Fruit fly (Drosophila melanogaster) whole organism, embryonic: ENCODE results near the gene CG13996.
A peak's percentile ranks its signal among the peaks of the same experiment; 100 is the strongest.

ENCODE experiments used
- Ada2b ChIP-seq: fragments of 200-800 bp; sonication (Bioruptor generic); IDR thresholded peaks from 2 replicates; pipeline ENCODE4 v1.3.6; 2022; ENCODE audit warnings: missing biosample characterization, missing genetic modification characterization
- Blimp-1 ChIP-seq: fragments of 200-800 bp; sonication (Bioruptor generic); optimal IDR thresholded peaks from 3 replicates; lab custom pipeline; 2018; ENCODE audit warnings: missing biosample characterization, missing genetic modification characterization, mild to moderate bottlenecking, moderate library complexity, missing genetic modification reagents
- BtbVII ChIP-seq: fragments of 200-800 bp; sonication (Bioruptor generic); optimal IDR thresholded peaks from 3 replicates; lab custom pipeline; 2017; ENCODE audit warnings: missing biosample characterization, mild to moderate bottlenecking, missing genetic modification characterization
- C15 ChIP-seq: fragments of 200-800 bp; sonication (Bioruptor generic); IDR thresholded peaks from 3 replicates; pipeline ENCODE4 v1.3.6; 2022; ENCODE audit warnings: missing biosample characterization, missing genetic modification characterization
- CG11695 ChIP-seq: fragments of 200-800 bp; sonication (Bioruptor generic); IDR thresholded peaks from 3 replicates; pipeline ENCODE4 v1.3.6; 2022; ENCODE audit warnings: missing biosample characterization, missing genetic modification characterization
- CG12391 ChIP-seq: fragments of 200-800 bp; sonication (Bioruptor generic); optimal IDR thresholded peaks from 3 replicates; lab custom pipeline; 2018; ENCODE audit warnings: missing biosample characterization, mild to moderate bottlenecking, missing genetic modification characterization, moderate library complexity
- CG12659 ChIP-seq: fragments of 200-800 bp; sonication (Bioruptor generic); optimal IDR thresholded peaks from 3 replicates; lab custom pipeline; 2017; ENCODE audit warnings: mild to moderate bottlenecking, missing biosample characterization, missing genetic modification reagents, missing genetic modification characterization
- CG13296 ChIP-seq: fragments of 200-800 bp; sonication (Bioruptor generic); optimal IDR thresholded peaks from 3 replicates; lab custom pipeline; 2018; ENCODE audit warnings: missing biosample characterization, mild to moderate bottlenecking, missing genetic modification characterization
- CG13624 ChIP-seq: fragments of 200-800 bp; sonication (Bioruptor generic); optimal IDR thresholded peaks from 2 replicates; lab custom pipeline; 2016; ENCODE audit warnings: missing biosample characterization, missing genetic modification characterization
- CG14441 ChIP-seq: fragments of 200-800 bp; sonication (Bioruptor generic); IDR thresholded peaks from 2 replicates; pipeline ENCODE4 v1.3.6; 2022; ENCODE audit warnings: missing biosample characterization, missing genetic modification characterization
- CG16779 ChIP-seq: fragments of 200-800 bp; sonication (Bioruptor generic); IDR thresholded peaks from 2 replicates; pipeline ENCODE4 v1.3.6; 2022; ENCODE audit warnings: missing biosample characterization, missing genetic modification characterization
- CG16813 ChIP-seq: fragments of 200-800 bp; sonication (Bioruptor generic); IDR thresholded peaks from 3 replicates; pipeline ENCODE4 v1.3.6; 2022; ENCODE audit warnings: missing biosample characterization, missing genetic modification characterization; ENCODE audit not compliant: partially characterized antibody
- CG17612 ChIP-seq: fragments of 200-800 bp; sonication (Bioruptor generic); IDR thresholded peaks from 2 replicates; pipeline ENCODE4 v1.3.6; 2022; ENCODE audit warnings: missing biosample characterization, missing genetic modification characterization
- CG2120 ChIP-seq: fragments of 200-800 bp; sonication (Bioruptor generic); optimal IDR thresholded peaks from 3 replicates; lab custom pipeline; 2016; ENCODE audit warnings: missing biosample characterization, missing genetic modification characterization
- CG2712 ChIP-seq: fragments of 200-800 bp; optimal IDR thresholded peaks from 3 replicates; lab custom pipeline; 2019; ENCODE audit warnings: missing biosample characterization, mild to moderate bottlenecking, missing genetic modification characterization, moderate library complexity
- CG32767 ChIP-seq: fragments of 200-800 bp; sonication (Bioruptor generic); IDR thresholded peaks from 2 replicates; pipeline ENCODE4 v1.3.6; 2022; ENCODE audit warnings: missing biosample characterization, missing genetic modification characterization
- CG34224 ChIP-seq: fragments of 200-800 bp; sonication (Bioruptor generic); IDR thresholded peaks from 3 replicates; pipeline ENCODE4 v1.3.6; 2022; ENCODE audit warnings: missing biosample characterization, missing genetic modification characterization; ENCODE audit not compliant: partially characterized antibody
- CG4328 ChIP-seq: fragments of 200-800 bp; sonication (Bioruptor generic); optimal IDR thresholded peaks from 3 replicates; lab custom pipeline; 2017; ENCODE audit warnings: missing biosample characterization, missing genetic modification reagents, missing genetic modification characterization
- CG8290 ChIP-seq, 3 experiments: fragments of 200-800 bp; sonication (Bioruptor generic); optimal IDR thresholded peaks; 2 replicates each; lab custom pipeline; 2016 to 2019; ENCODE audit warnings: missing biosample characterization in 3 of 3, missing genetic modification characterization in 3 of 3, mild to moderate bottlenecking in 2 of 3, moderate library complexity in 1 of 3
- Camta ChIP-seq: fragments of 200-800 bp; sonication (Bioruptor generic); optimal IDR thresholded peaks from 2 replicates; lab custom pipeline; 2016; ENCODE audit warnings: missing biosample characterization, missing genetic modification characterization
- E2f1 ChIP-seq: fragments of 200-800 bp; sonication (Bioruptor generic); IDR thresholded peaks from 2 replicates; pipeline ENCODE4 v1.3.6; 2022; ENCODE audit warnings: missing biosample characterization, missing genetic modification characterization
- Ets97D ChIP-seq: fragments of 200-800 bp; sonication (Bioruptor generic); optimal IDR thresholded peaks from 3 replicates; lab custom pipeline; 2016; ENCODE audit warnings: missing biosample characterization, missing genetic modification characterization
- HmgZ ChIP-seq: fragments of 200-800 bp; sonication (Bioruptor generic); optimal IDR thresholded peaks from 2 replicates; lab custom pipeline; 2018; ENCODE audit warnings: missing biosample characterization, mild to moderate bottlenecking, missing genetic modification characterization
- Jarid2 ChIP-seq: fragments of 200-800 bp; sonication (Bioruptor generic); optimal IDR thresholded peaks from 3 replicates; lab custom pipeline; 2017; ENCODE audit warnings: mild to moderate bottlenecking, missing biosample characterization, missing genetic modification reagents, missing genetic modification characterization
- MBD-R2 ChIP-seq: fragments of 200-800 bp; sonication (Bioruptor generic); IDR thresholded peaks from 2 replicates; pipeline ENCODE4 v1.3.6; 2022; ENCODE audit warnings: missing biosample characterization, missing genetic modification characterization
- NC2β ChIP-seq: fragments of 200-800 bp; sonication (Bioruptor generic); optimal IDR thresholded peaks from 2 replicates; lab custom pipeline; 2016; ENCODE audit warnings: missing biosample characterization, missing genetic modification characterization
- NK7.1 ChIP-seq: fragments of 200-800 bp; sonication (Bioruptor generic); optimal IDR thresholded peaks from 3 replicates; lab custom pipeline; 2016; ENCODE audit warnings: missing biosample characterization, missing genetic modification characterization
- Nf-YB ChIP-seq: fragments of 200-800 bp; sonication (Bioruptor generic); optimal IDR thresholded peaks from 3 replicates; lab custom pipeline; 2019; ENCODE audit warnings: missing biosample characterization, mild to moderate bottlenecking, missing genetic modification characterization, moderate library complexity
- Scr ChIP-seq: fragments of 200-800 bp; sonication (Bioruptor generic); IDR thresholded peaks from 2 replicates; pipeline ENCODE4 v1.3.6; 2022; ENCODE audit warnings: missing biosample characterization, missing genetic modification characterization; ENCODE audit not compliant: partially characterized antibody
- Sry-β ChIP-seq: fragments of 200-800 bp; sonication (Bioruptor generic); optimal IDR thresholded peaks from 2 replicates; lab custom pipeline; 2018; ENCODE audit warnings: missing biosample characterization, mild to moderate bottlenecking, missing genetic modification characterization, moderate library complexity
- Stat92E ChIP-seq, 3 experiments: fragments of >200 bp in 2 of 3; fragments of 200-800 bp in 1 of 3; sonication (Bioruptor generic) in 1 of 3; optimal IDR thresholded peaks; 2 replicates each; lab custom pipeline; 2017 to 2019; ENCODE audit warnings: missing biosample characterization in 3 of 3, missing genetic modification characterization in 3 of 3, mild to moderate bottlenecking in 1 of 3, moderate library complexity in 1 of 3
- ab ChIP-seq: fragments of 200-800 bp; sonication (Bioruptor generic); optimal IDR thresholded peaks from 2 replicates; lab custom pipeline; 2016; ENCODE audit warnings: missing biosample characterization, missing genetic modification characterization
- ara ChIP-seq: fragments of 200-800 bp; sonication (Bioruptor generic); IDR thresholded peaks from 2 replicates; pipeline ENCODE4 v1.3.6; 2022; ENCODE audit warnings: missing biosample characterization, missing genetic modification characterization
- bab2 ChIP-seq: fragments of 200-800 bp; sonication (Bioruptor generic); optimal IDR thresholded peaks from 2 replicates; lab custom pipeline; 2016; ENCODE audit warnings: missing biosample characterization, missing genetic modification characterization
- bigmax ChIP-seq: fragments of 200-800 bp; sonication (Bioruptor generic); optimal IDR thresholded peaks from 2 replicates; lab custom pipeline; 2018; ENCODE audit warnings: missing biosample characterization, mild to moderate bottlenecking, missing genetic modification characterization
- cato ChIP-seq: fragments of 200-800 bp; sonication (Bioruptor generic); optimal IDR thresholded peaks from 2 replicates; lab custom pipeline; 2016; ENCODE audit warnings: missing biosample characterization, missing genetic modification characterization, borderline replicate concordance
- exex ChIP-seq: fragments of 200-800 bp; sonication (Bioruptor generic); optimal IDR thresholded peaks from 4 replicates; lab custom pipeline; 2018; ENCODE audit warnings: missing biosample characterization, mild to moderate bottlenecking, missing genetic modification characterization, moderate library complexity
- gem ChIP-seq: fragments of 200-800 bp; sonication (Bioruptor generic); optimal IDR thresholded peaks from 2 replicates; lab custom pipeline; 2019; ENCODE audit warnings: missing biosample characterization, mild to moderate bottlenecking, missing genetic modification characterization, moderate library complexity
- gro ChIP-seq: fragments of 200-800 bp; sonication (Bioruptor generic); optimal IDR thresholded peaks from 2 replicates; lab custom pipeline; 2016; ENCODE audit warnings: missing biosample characterization, missing genetic modification characterization
- hb ChIP-seq: fragments of 200-800 bp; sonication (Bioruptor generic); IDR thresholded peaks from 3 replicates; pipeline ENCODE4 v1.3.6; 2022; ENCODE audit warnings: missing biosample characterization, missing genetic modification characterization; ENCODE audit not compliant: partially characterized antibody
- lmd ChIP-seq: fragments of 200-800 bp; sonication (Bioruptor generic); IDR thresholded peaks from 2 replicates; pipeline ENCODE4 v1.3.6; 2022; ENCODE audit warnings: missing biosample characterization, missing genetic modification characterization
- lola ChIP-seq, 3 experiments: fragments of >200 bp in 2 of 3; fragments of 200-800 bp in 1 of 3; sonication (Bioruptor generic) in 1 of 3; optimal IDR thresholded peaks; 2 replicates each; lab custom pipeline; 2017 to 2019; ENCODE audit warnings: missing biosample characterization in 3 of 3, missing genetic modification characterization in 3 of 3, mild to moderate bottlenecking in 1 of 3, moderate library complexity in 1 of 3
- nmo ChIP-seq: fragments of 200-800 bp; sonication (Bioruptor generic); optimal IDR thresholded peaks from 2 replicates; lab custom pipeline; 2018; ENCODE audit warnings: missing biosample characterization, mild to moderate bottlenecking, missing genetic modification characterization, moderate library complexity
- p53 ChIP-seq: fragments of 200-800 bp; sonication (Bioruptor generic); optimal IDR thresholded peaks from 2 replicates; lab custom pipeline; 2016; ENCODE audit warnings: missing biosample characterization, missing genetic modification characterization
- pho ChIP-seq: fragments of 200-800 bp; sonication (Bioruptor generic); optimal IDR thresholded peaks from 2 replicates; lab custom pipeline; 2016; ENCODE audit warnings: missing biosample characterization, missing genetic modification characterization
- pita ChIP-seq: fragments of 200-800 bp; sonication (Bioruptor generic); optimal IDR thresholded peaks from 2 replicates; lab custom pipeline; 2017; ENCODE audit warnings: missing biosample characterization, mild to moderate bottlenecking, missing genetic modification characterization
- slbo ChIP-seq: fragments of 200-800 bp; sonication (Bioruptor generic); IDR thresholded peaks from 2 replicates; pipeline ENCODE4 v1.3.6; 2022; ENCODE audit warnings: missing biosample characterization, missing genetic modification characterization
- trh ChIP-seq: fragments of 200-800 bp; sonication (Bioruptor generic); optimal IDR thresholded peaks from 2 replicates; lab custom pipeline; 2016; ENCODE audit warnings: missing biosample characterization, missing genetic modification characterization
- twi ChIP-seq: fragments of 200-800 bp; optimal IDR thresholded peaks from 2 replicates; lab custom pipeline; 2019; ENCODE audit warnings: missing biosample characterization, mild to moderate bottlenecking, missing genetic modification characterization, moderate library complexity

The CG13996 gene

DNA sequence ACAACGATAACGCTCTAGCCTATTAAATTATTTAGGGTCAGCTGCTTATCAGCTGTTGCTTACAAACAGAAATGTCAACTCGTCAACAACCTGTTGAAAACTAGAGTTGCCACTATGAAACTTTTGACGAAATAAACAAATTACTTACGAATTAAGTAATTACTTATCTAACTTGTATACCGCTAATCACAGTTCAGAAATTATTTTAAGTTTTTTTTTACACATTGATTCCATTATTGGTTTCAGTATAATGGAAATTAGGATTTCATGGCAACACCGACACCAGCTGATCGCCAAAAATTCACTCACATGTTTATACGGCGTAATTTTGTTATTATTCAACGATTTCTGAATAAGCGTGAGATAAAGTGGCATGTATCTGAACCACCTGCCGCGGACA lies 17.2 kb downstream of the CG13996 start, which contains the start of the genes CG9117 and CG31643:
TSS of gene CG9117 (minus strand) at position 73 of the 400 bp plus-strand sequence.
TSS of gene CG31643 (plus strand) at position 288 of the 400 bp plus-strand sequence.
- TF ChIP-seq CG12659 (peak; percentile 69), HmgZ (tag; lab: Kevin White, UChicago) (peak; percentile 78), CG13624 (GFP tag; lab: Kevin White, UChicago) (peak; percentile 76), hb (GFP tag; lab: Robert Waterston, UW) (no peak), lola (GFP tag; optimal IDR thresholded peaks at IDR 0.05; lab: Kevin White, UChicago) (peak in 1 of 3 experiments; percentile 45), bigmax (GFP tag; lab: Kevin White, UChicago) (no peak), CG14441 (GFP tag; lab: Robert Waterston, UW) (peak; percentile 29; the same call in 1 of the 2 replicates), cato (GFP tag; lab: Kevin White, UChicago) (peak; percentile 18), Ets97D (GFP tag; lab: Kevin White, UChicago) (peak; percentile 61), CG16779 (GFP tag; lab: Robert Waterston, UW) (no peak), trh (GFP tag; lab: Kevin White, UChicago) (peak; percentile 17), CG34224 (GFP tag; lab: Robert Waterston, UW) (peak; percentile 60; the same call in 2 of the 3 replicates), pho (peak; percentile 47), CG11695 (GFP tag; lab: Robert Waterston, UW) (peak; percentile 43; the same call in 1 of the 3 replicates), Stat92E (GFP tag; optimal IDR thresholded peaks at IDR 0.05; lab: Kevin White, UChicago) (no peak), CG13296 (GFP tag; lab: Kevin White, UChicago) (no peak), CG2120 (peak; percentile 85), slbo (no peak; the same call in 1 of the 2 replicates), Sry-β (GFP tag; lab: Kevin White, UChicago) (peak; percentile 1), twi (tag; lab: Kevin White, UChicago) (peak; percentile 11), CG8290 (GFP tag; optimal IDR thresholded peaks at IDR 0.05; lab: Kevin White, UChicago) (no peak), CG8290 (tag; optimal IDR thresholded peaks at IDR 0.05; lab: Kevin White, UChicago) (no peak), gro (peak; percentile 64), CG12391 (peak; percentile 76), p53 (GFP tag; lab: Kevin White, UChicago) (no peak), Scr (GFP tag; lab: Robert Waterston, UW) (peak; percentile 21; the same call in 1 of the 2 replicates), nmo (GFP tag; lab: Kevin White, UChicago) (peak; percentile 69), CG4328 (GFP tag; lab: Kevin White, UChicago) (no peak), NC2β (GFP tag; lab: Kevin White, UChicago) (peak; percentile 32), NK7.1 (GFP tag; lab: Kevin White, UChicago) (no peak), ara (GFP tag; lab: Robert Waterston, UW) (no peak), exex (tag; lab: Kevin White, UChicago) (peak; percentile 60), C15 (no peak), Jarid2 (GFP tag; lab: Kevin White, UChicago) (no peak), bab2 (GFP tag; lab: Kevin White, UChicago) (peak; percentile 57), MBD-R2 (peak; percentile 82), Ada2b (GFP tag; lab: Robert Waterston, UW) (0 out of 2 replicates have a peak, but pooled peaks have one; percentile 22), E2f1 (GFP tag; lab: Robert Waterston, UW) (no peak), lmd (GFP tag; lab: Robert Waterston, UW) (peak; percentile 25; the same call in 1 of the 2 replicates), CG16813 (GFP tag; lab: Robert Waterston, UW) (no peak), BtbVII (GFP tag; lab: Kevin White, UChicago) (no peak), gem (tag; lab: Kevin White, UChicago) (no peak), Blimp-1 (GFP tag; lab: Kevin White, UChicago) (no peak), ab (GFP tag; lab: Kevin White, UChicago) (no peak), CG17612 (GFP tag; lab: Robert Waterston, UW) (no peak), CG2712 (tag; lab: Kevin White, UChicago) (peak; percentile 57), Camta (GFP tag; lab: Kevin White, UChicago) (peak; percentile 62), CG32767 (GFP tag; lab: Robert Waterston, UW) (no peak), Nf-YB (GFP tag; lab: Kevin White, UChicago) (peak; percentile 10), pita (GFP tag; lab: Kevin White, UChicago) (no peak)
